Worm (Caenorhabditis elegans): ENCODE results near the gene Y43F8B.3.

Gene Y43F8B.3

ce11 chrV:19484507-19484906 lies 18.4 kb upstream of the Y43F8B.3 start, which contains the start of gene Y43F8B.17:
Gene Y43F8B.17, plus strand, starts transcription at chrV:19484721.
- TF ChIP-seq lin-11 (tag; optimal IDR thresholded peaks at IDR 0.05) (no peak), peb-1 (tag; optimal IDR thresholded peaks at IDR 0.05) (no peak), nhr-6 (tag; optimal IDR thresholded peaks at IDR 0.05) (no peak), nhr-12 (tag; optimal IDR thresholded peaks at IDR 0.05) (no peak), elt-3 (tag; optimal IDR thresholded peaks at IDR 0.05) (no peak), sma-9 (GFP tag; optimal IDR thresholded peaks at IDR 0.05) (no peak), sma-9 (tag; optimal IDR thresholded peaks at IDR 0.05) (no peak), nhr-21 (tag; optimal IDR thresholded peaks at IDR 0.05) (no peak), C34F6.9 (tag; optimal IDR thresholded peaks at IDR 0.05) (no peak), Y55F3AM.14 (GFP tag; optimal IDR thresholded peaks at IDR 0.05) (no peak), nhr-23 (tag; optimal IDR thresholded peaks at IDR 0.05) (no peak), skn-1 (tag; optimal IDR thresholded peaks at IDR 0.05) (no peak), nhr-25 (tag; optimal IDR thresholded peaks at IDR 0.05) (no peak), dmd-4 (tag; optimal IDR thresholded peaks at IDR 0.05) (no peak), unc-39 (tag; optimal IDR thresholded peaks at IDR 0.05) (no peak), nhr-129 (tag; optimal IDR thresholded peaks at IDR 0.05) (no peak), gmeb-1 (tag; optimal IDR thresholded peaks at IDR 0.05) (no peak), zag-1 (tag; optimal IDR thresholded peaks at IDR 0.05) (no peak), aly-2 (tag; optimal IDR thresholded peaks at IDR 0.05) (no peak), ama-1 (optimal IDR thresholded peaks at IDR 0.05) (no peak), lin-39 (tag; optimal IDR thresholded peaks at IDR 0.05) (no peak)

- no peak for TF ChIP-seq elt-3 (tag; optimal IDR thresholded peaks at IDR 0.05)
- TF ChIP-seq sma-9 (GFP tag; optimal IDR thresholded peaks at IDR 0.05), result no peak
- TF ChIP-seq sma-9 (tag; optimal IDR thresholded peaks at IDR 0.05), result no peak
- no peak for TF ChIP-seq nhr-129 (tag; optimal IDR thresholded peaks at IDR 0.05)
- TF ChIP-seq nhr-237 (tag; optimal IDR thresholded peaks at IDR 0.05), result no peak
- no peak for TF ChIP-seq nhr-6 (tag; optimal IDR thresholded peaks at IDR 0.05)
- no peak for TF ChIP-seq alr-1 (tag; optimal IDR thresholded peaks at IDR 0.05)
Observed at ce11 chrV:19485261-19485660, 17.6 kb upstream of the Y43F8B.3 start, which contains the start of gene Y43F8B.28. Gene Y43F8B.28, plus strand, starts transcription at chrV:19485319.

- TF ChIP-seq sma-9 (GFP tag; optimal IDR thresholded peaks at IDR 0.05), result no peak
- TF ChIP-seq sma-9 (tag; optimal IDR thresholded peaks at IDR 0.05), result no peak
- TF ChIP-seq nhr-129 (tag; optimal IDR thresholded peaks at IDR 0.05), result no peak
- no peak for TF ChIP-seq ztf-4 (tag; optimal IDR thresholded peaks at IDR 0.05)
- TF ChIP-seq nhr-77 (tag; optimal IDR thresholded peaks at IDR 0.05), result no peak
- no peak for TF ChIP-seq mab-5 (tag; optimal IDR thresholded peaks at IDR 0.05)
- TF ChIP-seq fos-1 (tag; optimal IDR thresholded peaks at IDR 0.05), result no peak
- no peak for TF ChIP-seq nhr-237 (tag; optimal IDR thresholded peaks at IDR 0.05)
- TF ChIP-seq sma-3 (GFP tag; optimal IDR thresholded peaks at IDR 0.05), result no peak
- no peak for TF ChIP-seq nhr-12 (tag; optimal IDR thresholded peaks at IDR 0.05)
- no peak for TF ChIP-seq snpc-4 (tag; optimal IDR thresholded peaks at IDR 0.05)
- no peak for TF ChIP-seq nhr-11 (tag; optimal IDR thresholded peaks at IDR 0.05)
- TF ChIP-seq lin-13 (GFP tag; optimal IDR thresholded peaks at IDR 0.05), result no peak
- TF ChIP-seq mbf-1 (tag; optimal IDR thresholded peaks at IDR 0.05), result no peak
- no peak for TF ChIP-seq ztf-11 (tag; optimal IDR thresholded peaks at IDR 0.05)
- no peak for TF ChIP-seq ztf-1 (GFP tag; conservative IDR thresholded peaks at IDR 0.05)
- TF ChIP-seq lin-11 (tag; optimal IDR thresholded peaks at IDR 0.05), result no peak
Observed at ce11 chrV:19485690-19486089, 17.2 kb upstream of the Y43F8B.3 start, which contains the start of gene Y43F8B.18. Gene Y43F8B.18, plus strand, starts transcription at chrV:19485990.

- TF ChIP-seq crh-2 (tag; optimal IDR thresholded peaks at IDR 0.05) (no peak), nhr-21 (tag; optimal IDR thresholded peaks at IDR 0.05) (no peak)
Observed at ce11 chrV:19490461-19490860, 12.4 kb upstream of the Y43F8B.3 start, which contains the start of gene Y43F8B.7. Gene Y43F8B.7, plus strand, starts transcription at chrV:19490761.

- no peak for TF ChIP-seq mdl-1 (tag; optimal IDR thresholded peaks at IDR 0.05)
- TF ChIP-seq alr-1 (tag; optimal IDR thresholded peaks at IDR 0.05), result no peak
- TF ChIP-seq peb-1 (tag; optimal IDR thresholded peaks at IDR 0.05), result no peak
- no peak for TF ChIP-seq ztf-1 (GFP tag; conservative IDR thresholded peaks at IDR 0.05)
- no peak for TF ChIP-seq nhr-237 (tag; optimal IDR thresholded peaks at IDR 0.05)
- TF ChIP-seq lin-39 (tag; optimal IDR thresholded peaks at IDR 0.05), result no peak
- no peak for TF ChIP-seq ceh-82 (tag; optimal IDR thresholded peaks at IDR 0.05)
- no peak for TF ChIP-seq R02D3.7 (tag; optimal IDR thresholded peaks at IDR 0.05)
- no peak for TF ChIP-seq elt-1 (tag; optimal IDR thresholded peaks at IDR 0.05)
- no peak for TF ChIP-seq nhr-77 (tag; optimal IDR thresholded peaks at IDR 0.05)
- TF ChIP-seq nhr-25 (tag; optimal IDR thresholded peaks at IDR 0.05), result no peak
- no peak for TF ChIP-seq nhr-21 (tag; optimal IDR thresholded peaks at IDR 0.05)
- no peak for TF ChIP-seq dmd-4 (tag; optimal IDR thresholded peaks at IDR 0.05)
- TF ChIP-seq lin-11 (tag; optimal IDR thresholded peaks at IDR 0.05), result no peak
- TF ChIP-seq Y55F3AM.14 (GFP tag; optimal IDR thresholded peaks at IDR 0.05), result no peak
- no peak for TF ChIP-seq sma-3 (GFP tag; optimal IDR thresholded peaks at IDR 0.05)
- no peak for TF ChIP-seq elt-3 (tag; optimal IDR thresholded peaks at IDR 0.05)
- no peak for TF ChIP-seq C34F6.9 (tag; optimal IDR thresholded peaks at IDR 0.05)
- TF ChIP-seq nhr-11 (tag; optimal IDR thresholded peaks at IDR 0.05), result no peak
- TF ChIP-seq sma-9 (GFP tag; optimal IDR thresholded peaks at IDR 0.05), result no peak
- no peak for TF ChIP-seq sma-9 (tag; optimal IDR thresholded peaks at IDR 0.05)
Observed at ce11 chrV:19491302-19491701, 11.6 kb upstream of the Y43F8B.3 start, which contains the start of gene Y43F8B.29. Gene Y43F8B.29, plus strand, starts transcription at chrV:19491602.
